Worm (Caenorhabditis elegans): ENCODE data around the gene C17H11.5.

ce11 chrX:8230579-8230978 lies 45.6 kb upstream of the C17H11.5 start:
- TF ChIP-seq him-1 (tag; optimal IDR thresholded peaks at IDR 0.05): no peak
- TF ChIP-seq dao-5 (tag; optimal IDR thresholded peaks at IDR 0.05): no peak
